Worm (Caenorhabditis elegans): ENCODE results near the gene hex-5.

The hex-5 gene

DNA sequence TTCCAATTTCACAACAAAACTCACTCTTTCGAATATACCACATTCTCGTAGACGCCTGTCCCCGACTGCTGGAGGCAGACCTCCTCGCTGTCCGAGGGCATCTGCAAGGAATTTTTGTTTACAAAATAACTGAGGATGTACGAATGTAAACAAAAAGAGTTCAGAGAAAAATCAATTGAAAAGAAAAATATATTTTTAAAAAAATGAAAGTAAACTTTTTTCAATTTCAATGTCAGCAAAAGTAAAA is 41.1 kb upstream of the hex-5 start, which contains the start of gene mrp-5:
mrp-5 (minus strand) TSS at position 101 of the 247 bp plus-strand sequence.
- TF ChIP-seq lin-39 (tag; optimal IDR thresholded peaks at IDR 0.05) (no peak), ztf-1 (GFP tag; conservative IDR thresholded peaks at IDR 0.05) (no peak), fos-1 (tag; optimal IDR thresholded peaks at IDR 0.05) (no peak), nhr-12 (tag; optimal IDR thresholded peaks at IDR 0.05) (no peak), mbf-1 (tag; optimal IDR thresholded peaks at IDR 0.05) (no peak), nhr-11 (tag; optimal IDR thresholded peaks at IDR 0.05) (no peak), unc-62 (GFP tag; optimal IDR thresholded peaks at IDR 0.05) (no peak), mdl-1 (tag; optimal IDR thresholded peaks at IDR 0.05) (no peak), ceh-16 (tag; optimal IDR thresholded peaks at IDR 0.05) (no peak), F13H6.1 (tag; optimal IDR thresholded peaks at IDR 0.05) (no peak), peb-1 (tag; optimal IDR thresholded peaks at IDR 0.05) (no peak), egl-27 (tag; optimal IDR thresholded peaks at IDR 0.05) (no peak), ama-1 (optimal IDR thresholded peaks at IDR 0.05) (no peak), lin-13 (GFP tag; optimal IDR thresholded peaks at IDR 0.05) (no peak), aly-2 (tag; optimal IDR thresholded peaks at IDR 0.05) (no peak), blmp-1 (tag; optimal IDR thresholded peaks at IDR 0.05; ENCODE audit: insufficient read depth) (no peak), nhr-237 (tag; optimal IDR thresholded peaks at IDR 0.05) (no peak), lsy-2 (tag; optimal IDR thresholded peaks at IDR 0.05) (no peak), sma-9 (GFP tag; optimal IDR thresholded peaks at IDR 0.05) (no peak), sma-9 (tag; optimal IDR thresholded peaks at IDR 0.05) (no peak), lin-11 (tag; optimal IDR thresholded peaks at IDR 0.05) (no peak)

ce11 chrX:14938188-14938587 is 33.1 kb upstream of the hex-5 start:
- TF ChIP-seq snpc-4 (tag; optimal IDR thresholded peaks at IDR 0.05) (peak; percentile 87), unc-62 (GFP tag; optimal IDR thresholded peaks at IDR 0.05) (no peak), R02D3.7 (tag; optimal IDR thresholded peaks at IDR 0.05) (no peak), gmeb-1 (tag; optimal IDR thresholded peaks at IDR 0.05) (no peak)

- TF ChIP-seq lin-11 (tag; optimal IDR thresholded peaks at IDR 0.05) = no peak
- no peak for TF ChIP-seq egl-27 (tag; optimal IDR thresholded peaks at IDR 0.05)
- no peak for TF ChIP-seq sma-9 (GFP tag; optimal IDR thresholded peaks at IDR 0.05)
- TF ChIP-seq sma-9 (tag; optimal IDR thresholded peaks at IDR 0.05) = no peak
- no peak for TF ChIP-seq nhr-12 (tag; optimal IDR thresholded peaks at IDR 0.05)
- no peak for TF ChIP-seq ZK546.5 (tag; optimal IDR thresholded peaks at IDR 0.05)
- no peak for TF ChIP-seq ceh-82 (tag; optimal IDR thresholded peaks at IDR 0.05)
- TF ChIP-seq aly-2 (tag; optimal IDR thresholded peaks at IDR 0.05) = no peak
- no peak for TF ChIP-seq peb-1 (tag; optimal IDR thresholded peaks at IDR 0.05)
- no peak for TF ChIP-seq nhr-23 (tag; optimal IDR thresholded peaks at IDR 0.05)
- TF ChIP-seq crh-2 (tag; optimal IDR thresholded peaks at IDR 0.05) = no peak
- no peak for TF ChIP-seq nhr-77 (tag; optimal IDR thresholded peaks at IDR 0.05)
- TF ChIP-seq nhr-129 (tag; optimal IDR thresholded peaks at IDR 0.05) = no peak
- TF ChIP-seq ztf-1 (GFP tag; conservative IDR thresholded peaks at IDR 0.05) = no peak
- no peak for TF ChIP-seq lsy-2 (tag; optimal IDR thresholded peaks at IDR 0.05)
- TF ChIP-seq nhr-10 (tag; optimal IDR thresholded peaks at IDR 0.05) = no peak
- no peak for TF ChIP-seq elt-3 (tag; optimal IDR thresholded peaks at IDR 0.05)
Observed at ce11 chrX:14931443-14931842, 26.4 kb upstream of the hex-5 start.

DNA sequence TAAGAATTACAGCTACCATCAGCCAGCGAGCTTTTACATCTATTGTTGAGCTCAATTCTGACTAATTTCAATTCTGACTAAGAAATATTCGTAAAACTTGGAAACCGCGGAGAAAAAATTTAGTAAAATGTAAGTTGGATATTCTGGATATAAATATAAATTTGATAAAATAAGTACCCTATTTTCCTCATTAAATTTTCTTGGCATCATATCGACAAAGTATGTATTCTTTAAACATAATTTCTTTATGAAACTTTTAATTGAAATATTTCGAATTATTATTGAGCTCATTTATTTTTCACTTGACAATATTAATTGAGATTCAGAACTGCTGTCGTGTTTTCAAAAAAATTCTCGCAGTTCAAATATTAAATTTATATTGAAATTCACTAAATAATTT is 24.5 kb upstream of the hex-5 start:
- no peak for TF ChIP-seq ZK546.5 (tag; optimal IDR thresholded peaks at IDR 0.05)
- no peak for TF ChIP-seq sma-9 (GFP tag; optimal IDR thresholded peaks at IDR 0.05)
- no peak for TF ChIP-seq sma-9 (tag; optimal IDR thresholded peaks at IDR 0.05)
- no peak for TF ChIP-seq mab-5 (tag; optimal IDR thresholded peaks at IDR 0.05)
- no peak for TF ChIP-seq snpc-4 (tag; optimal IDR thresholded peaks at IDR 0.05)
- TF ChIP-seq sem-4 (tag; optimal IDR thresholded peaks at IDR 0.05) = no peak
- no peak for TF ChIP-seq gmeb-1 (tag; optimal IDR thresholded peaks at IDR 0.05)
- no peak for TF ChIP-seq lin-13 (GFP tag; optimal IDR thresholded peaks at IDR 0.05)
- no peak for TF ChIP-seq nhr-23 (tag; optimal IDR thresholded peaks at IDR 0.05)
- TF ChIP-seq fos-1 (tag; optimal IDR thresholded peaks at IDR 0.05) = no peak
- TF ChIP-seq zag-1 (tag; optimal IDR thresholded peaks at IDR 0.05) = no peak
- TF ChIP-seq nhr-237 (tag; optimal IDR thresholded peaks at IDR 0.05) = no peak
- TF ChIP-seq nhr-77 (tag; optimal IDR thresholded peaks at IDR 0.05) = no peak
- TF ChIP-seq crh-2 (tag; optimal IDR thresholded peaks at IDR 0.05) = no peak
- no peak for TF ChIP-seq elt-1 (tag; optimal IDR thresholded peaks at IDR 0.05)
- TF ChIP-seq unc-55 (GFP tag; optimal IDR thresholded peaks at IDR 0.05) = no peak
- TF ChIP-seq ama-1 (optimal IDR thresholded peaks at IDR 0.05) = no peak
- TF ChIP-seq nhr-11 (tag; optimal IDR thresholded peaks at IDR 0.05) = no peak
- TF ChIP-seq nhr-21 (tag; optimal IDR thresholded peaks at IDR 0.05) = no peak
